Fruit fly (Drosophila melanogaster) whole organism, wandering third instar larva: Measurements from ENCODE around the gene Tmem43.

Experiments used
- Abd-B ChIP-seq: fragments of >200 bp; optimal IDR thresholded peaks from 2 replicates; lab custom pipeline; 2017; ENCODE audit warnings: missing biosample characterization, missing genetic modification characterization
- CG32264 ChIP-seq: fragments of 200-800 bp; sonication (Bioruptor generic); optimal IDR thresholded peaks from 2 replicates; lab custom pipeline; 2016; ENCODE audit warnings: missing biosample characterization, missing genetic modification characterization
- CG9705 ChIP-seq: fragments of 200-800 bp; sonication (Bioruptor generic); optimal IDR thresholded peaks from 2 replicates; lab custom pipeline; 2018; ENCODE audit warnings: missing biosample characterization, mild to moderate bottlenecking, missing genetic modification characterization
- CrebA ChIP-seq: fragments of 200-800 bp; sonication (Bioruptor generic); optimal IDR thresholded peaks from 2 replicates; lab custom pipeline; 2016; ENCODE audit warnings: missing biosample characterization, mild to moderate bottlenecking, missing genetic modification characterization, borderline replicate concordance
- Dfd ChIP-seq: fragments of >200 bp; optimal IDR thresholded peaks from 2 replicates; lab custom pipeline; 2017; ENCODE audit warnings: missing biosample characterization, missing genetic modification characterization
- Dif ChIP-seq: fragments of 200-275, 200-300 bp; sonication (Bioruptor generic); optimal IDR thresholded peaks from 2 replicates; lab custom pipeline; 2018; ENCODE audit warnings: missing biosample characterization, missing genetic modification characterization; ENCODE audit not compliant: partially characterized antibody
- GATAd ChIP-seq: sonication (Bioruptor generic); optimal IDR thresholded peaks from 2 replicates; lab custom pipeline; 2016; ENCODE audit warnings: missing biosample characterization, missing genetic modification characterization
- HLH106 ChIP-seq: fragments of 200-800 bp; optimal IDR thresholded peaks from 3 replicates; lab custom pipeline; 2019; ENCODE audit warnings: missing biosample characterization, mild to moderate bottlenecking, missing genetic modification characterization, moderate library complexity
- Hnf4 ChIP-seq: fragments of 200-800 bp; sonication (Bioruptor generic); optimal IDR thresholded peaks from 2 replicates; lab custom pipeline; 2016; ENCODE audit warnings: missing biosample characterization, mild to moderate bottlenecking, missing genetic modification characterization
- Hr78 ChIP-seq: fragments of >200 bp; optimal IDR thresholded peaks from 2 replicates; lab custom pipeline; 2017; ENCODE audit warnings: missing biosample characterization, missing genetic modification characterization
- Hr83 ChIP-seq: fragments of 200-300 bp; sonication (Bioruptor generic); optimal IDR thresholded peaks from 2 replicates; lab custom pipeline; 2016; ENCODE audit warnings: missing biosample characterization, mild to moderate bottlenecking, missing genetic modification characterization, moderate library complexity; ENCODE audit not compliant: poor library complexity, severe bottlenecking
- Jra ChIP-seq: sonication (Bioruptor generic); optimal IDR thresholded peaks from 2 replicates; lab custom pipeline; 2016; ENCODE audit warnings: missing biosample characterization, missing genetic modification characterization
- Mio ChIP-seq: sonication (Bioruptor generic); optimal IDR thresholded peaks from 2 replicates; lab custom pipeline; 2016; ENCODE audit warnings: missing biosample characterization, missing genetic modification characterization
- Myc ChIP-seq: fragments of >200 bp; optimal IDR thresholded peaks from 2 replicates; lab custom pipeline; 2017
- N ChIP-seq: fragments of >200 bp; optimal IDR thresholded peaks from 2 replicates; lab custom pipeline; 2018; ENCODE audit warnings: missing biosample characterization, missing external identifiers, missing genetic modification characterization
- OdsH ChIP-seq: fragments of 200-800 bp; sonication (Bioruptor generic); optimal IDR thresholded peaks from 2 replicates; lab custom pipeline; 2016; ENCODE audit warnings: missing biosample characterization, mild to moderate bottlenecking, missing genetic modification characterization
- Rel ChIP-seq, 2 experiments: fragments of 200-800 bp; sonication (Bioruptor generic) in 1 of 2; optimal IDR thresholded peaks; 2 replicates in 1 of 2; 3 replicates in 1 of 2; lab custom pipeline; 2016 to 2019; ENCODE audit warnings: mild to moderate bottlenecking in 2 of 2, missing biosample characterization in 2 of 2, missing genetic modification characterization in 2 of 2, moderate library complexity in 1 of 2
- Sp1 ChIP-seq: fragments of 200-800 bp; sonication (Bioruptor generic); optimal IDR thresholded peaks from 3 replicates; lab custom pipeline; 2019; ENCODE audit warnings: missing biosample characterization, mild to moderate bottlenecking, missing genetic modification characterization, moderate library complexity
- Vsx2 ChIP-seq: fragments of 200-300, 225-300 bp; sonication (Bioruptor generic); optimal IDR thresholded peaks from 2 replicates; lab custom pipeline; 2018; ENCODE audit warnings: missing biosample characterization, missing genetic modification characterization; ENCODE audit not compliant: partially characterized antibody
- br ChIP-seq: fragments of 200-800 bp; sonication (Bioruptor generic); optimal IDR thresholded peaks from 2 replicates; lab custom pipeline; 2016; ENCODE audit warnings: missing biosample characterization, missing genetic modification characterization
- brk ChIP-seq: fragments of 200-800 bp; sonication (Bioruptor generic); optimal IDR thresholded peaks from 2 replicates; lab custom pipeline; 2016; ENCODE audit warnings: missing biosample characterization, mild to moderate bottlenecking, missing genetic modification characterization
- dl ChIP-seq, 2 experiments: fragments of 175-275, 200-275 bp in 1 of 2; fragments of 200-275 bp in 1 of 2; sonication (Bioruptor generic); optimal IDR thresholded peaks; lab custom pipeline; 2018; ENCODE audit warnings: mild to moderate bottlenecking in 2 of 2, missing biosample characterization in 2 of 2, missing genetic modification characterization in 2 of 2, moderate library complexity in 2 of 2; ENCODE audit not compliant: partially characterized antibody in 2 of 2, insufficient read depth in 1 of 2
- dmrt93B ChIP-seq: fragments of 200-800 bp; sonication (Bioruptor generic); optimal IDR thresholded peaks from 2 replicates; lab custom pipeline; 2018; ENCODE audit warnings: missing biosample characterization, mild to moderate bottlenecking, missing genetic modification characterization
- dsf ChIP-seq: sonication (Bioruptor generic); optimal IDR thresholded peaks from 2 replicates; lab custom pipeline; 2016; ENCODE audit warnings: missing biosample characterization, missing genetic modification characterization, borderline replicate concordance
- ey ChIP-seq: fragments of 200-800 bp; sonication (Bioruptor generic); optimal IDR thresholded peaks from 2 replicates; lab custom pipeline; 2016; ENCODE audit warnings: missing biosample characterization, missing genetic modification characterization
- foxo ChIP-seq, 2 experiments: fragments of 200-800 bp; sonication (Bioruptor generic); optimal IDR thresholded peaks; 2 replicates in 1 of 2; 3 replicates in 1 of 2; lab custom pipeline; 2016 to 2017; ENCODE audit warnings: missing biosample characterization in 2 of 2, missing genetic modification characterization in 2 of 2
- fru ChIP-seq: fragments of 200-800 bp; sonication (Bioruptor generic); optimal IDR thresholded peaks from 3 replicates; lab custom pipeline; 2016; ENCODE audit warnings: missing biosample characterization, mild to moderate bottlenecking, missing genetic modification characterization
- h ChIP-seq: fragments of 200-800 bp; sonication (Bioruptor generic); optimal IDR thresholded peaks from 3 replicates; lab custom pipeline; 2016; ENCODE audit warnings: missing biosample characterization, mild to moderate bottlenecking, missing genetic modification characterization
- jim ChIP-seq: fragments of 175-275, 200-325 bp; sonication (Bioruptor generic); optimal IDR thresholded peaks from 2 replicates; lab custom pipeline; 2016; ENCODE audit warnings: missing biosample characterization, mild to moderate bottlenecking, missing genetic modification characterization
- lola ChIP-seq: fragments of >200 bp; optimal IDR thresholded peaks from 2 replicates; lab custom pipeline; 2017; ENCODE audit warnings: missing biosample characterization, missing genetic modification characterization
- pan ChIP-seq: fragments of >200 bp; optimal IDR thresholded peaks from 2 replicates; lab custom pipeline; 2017
- psq ChIP-seq: fragments of 200-800 bp; sonication (Bioruptor generic); optimal IDR thresholded peaks from 3 replicates; lab custom pipeline; 2017; ENCODE audit warnings: missing biosample characterization, mild to moderate bottlenecking, missing genetic modification characterization, moderate library complexity
- rgr ChIP-seq: fragments of 200-800 bp; sonication (Bioruptor generic); optimal IDR thresholded peaks from 3 replicates; lab custom pipeline; 2016; ENCODE audit warnings: missing biosample characterization, mild to moderate bottlenecking, missing genetic modification characterization
- sage ChIP-seq: fragments of 200-800 bp; sonication (Bioruptor generic); optimal IDR thresholded peaks from 2 replicates; lab custom pipeline; 2016; ENCODE audit warnings: missing biosample characterization, mild to moderate bottlenecking, missing genetic modification characterization
- sv ChIP-seq: fragments of 200-800 bp; sonication (Bioruptor generic); optimal IDR thresholded peaks from 3 replicates; lab custom pipeline; 2016; ENCODE audit warnings: missing biosample characterization, missing genetic modification characterization
- tai ChIP-seq: sonication (Bioruptor generic); optimal IDR thresholded peaks from 2 replicates; lab custom pipeline; 2016; ENCODE audit warnings: missing biosample characterization, missing genetic modification characterization
- usp ChIP-seq: fragments of >200 bp; optimal IDR thresholded peaks from 2 replicates; lab custom pipeline; 2017; ENCODE audit warnings: missing biosample characterization, missing genetic modification characterization
- woc ChIP-seq: sonication (Bioruptor generic); optimal IDR thresholded peaks from 2 replicates; lab custom pipeline; 2016; ENCODE audit warnings: missing biosample characterization, mild to moderate bottlenecking, missing genetic modification characterization

Tmem43 gene

DNA sequence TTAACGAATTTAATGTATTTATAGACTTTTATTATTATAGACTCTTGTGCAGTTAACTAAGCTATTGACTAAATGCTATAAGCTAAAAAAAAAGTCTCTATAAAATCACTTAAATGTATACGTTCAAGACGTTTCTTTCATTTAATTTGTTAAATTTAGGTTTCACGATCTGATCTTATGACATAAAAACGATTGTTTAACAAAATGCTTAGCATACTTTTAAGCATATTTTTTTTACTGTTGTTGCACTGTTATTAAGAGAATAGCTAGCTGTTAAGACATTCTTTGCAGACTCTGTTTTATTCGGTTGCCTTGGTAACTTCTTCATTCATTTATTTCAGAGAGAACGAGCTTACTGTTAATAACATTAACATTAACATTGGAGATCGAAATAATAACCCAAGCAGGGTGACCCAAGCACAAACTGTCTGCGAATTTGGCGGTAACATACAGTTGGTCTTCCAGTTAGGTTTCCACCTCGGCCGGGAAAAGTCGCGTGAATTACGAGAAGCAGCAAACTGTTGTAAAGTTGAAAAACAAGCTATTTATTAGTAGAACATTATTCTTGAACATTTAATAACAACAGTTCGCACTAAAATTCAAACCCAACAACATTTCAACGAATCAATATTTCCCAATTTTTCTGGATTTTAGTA lies 46.2 kb downstream of the Tmem43 start, which contains the start of gene CG32365:
Gene CG32365, plus strand, starts transcription at position 462 of the 656 bp plus-strand sequence.
- TF ChIP-seq psq (GFP tag; lab: Kevin White, UChicago) (no peak), Hr83 (no peak), dl (GFP tag; optimal IDR thresholded peaks at IDR 0.05; lab: Kevin White, UChicago; ENCODE audit: insufficient read depth in 1 of 2, partially characterized antibody in 2 of 2) (no peak), sv (GFP tag; lab: Kevin White, UChicago) (no peak), Abd-B (GFP tag; lab: Kevin White, UChicago) (no peak), Myc (lab: Kevin White, UChicago) (peak; percentile 34), Vsx2 (GFP tag; lab: Kevin White, UChicago) (no peak), woc (GFP tag; lab: Kevin White, UChicago) (no peak), Hnf4 (GFP tag; lab: Kevin White, UChicago) (no peak), br (GFP tag; lab: Kevin White, UChicago) (no peak), pan (lab: Kevin White, UChicago) (no peak), lola (GFP tag; lab: Kevin White, UChicago) (no peak), Hr78 (GFP tag; lab: Kevin White, UChicago) (no peak), fru (GFP tag; lab: Kevin White, UChicago) (peak; percentile 11), CG9705 (GFP tag; lab: Kevin White, UChicago) (no peak), CrebA (GFP tag; lab: Kevin White, UChicago) (peak; percentile 21), Dfd (GFP tag; lab: Kevin White, UChicago) (no peak), sage (GFP tag; lab: Kevin White, UChicago) (peak; percentile 65), tai (peak; percentile 9), dsf (GFP tag; lab: Kevin White, UChicago) (no peak), jim (GFP tag; lab: Kevin White, UChicago) (no peak), CG32264 (GFP tag; lab: Kevin White, UChicago) (no peak), foxo (GFP tag; optimal IDR thresholded peaks at IDR 0.05; lab: Kevin White, UChicago) (no peak), HLH106 (no peak), rgr (GFP tag; lab: Kevin White, UChicago) (peak; percentile 6), Sp1 (GFP tag; lab: Kevin White, UChicago) (no peak), Mio (no peak), Rel (GFP tag; optimal IDR thresholded peaks at IDR 0.05; lab: Kevin White, UChicago) (no peak), Rel (tag; optimal IDR thresholded peaks at IDR 0.05; lab: Kevin White, UChicago) (no peak), ey (GFP tag; lab: Kevin White, UChicago) (no peak), Dif (GFP tag; lab: Kevin White, UChicago) (no peak), brk (GFP tag; lab: Kevin White, UChicago) (peak; percentile 10), h (GFP tag; lab: Kevin White, UChicago) (no peak), usp (GFP tag; lab: Kevin White, UChicago) (no peak)

DNA sequence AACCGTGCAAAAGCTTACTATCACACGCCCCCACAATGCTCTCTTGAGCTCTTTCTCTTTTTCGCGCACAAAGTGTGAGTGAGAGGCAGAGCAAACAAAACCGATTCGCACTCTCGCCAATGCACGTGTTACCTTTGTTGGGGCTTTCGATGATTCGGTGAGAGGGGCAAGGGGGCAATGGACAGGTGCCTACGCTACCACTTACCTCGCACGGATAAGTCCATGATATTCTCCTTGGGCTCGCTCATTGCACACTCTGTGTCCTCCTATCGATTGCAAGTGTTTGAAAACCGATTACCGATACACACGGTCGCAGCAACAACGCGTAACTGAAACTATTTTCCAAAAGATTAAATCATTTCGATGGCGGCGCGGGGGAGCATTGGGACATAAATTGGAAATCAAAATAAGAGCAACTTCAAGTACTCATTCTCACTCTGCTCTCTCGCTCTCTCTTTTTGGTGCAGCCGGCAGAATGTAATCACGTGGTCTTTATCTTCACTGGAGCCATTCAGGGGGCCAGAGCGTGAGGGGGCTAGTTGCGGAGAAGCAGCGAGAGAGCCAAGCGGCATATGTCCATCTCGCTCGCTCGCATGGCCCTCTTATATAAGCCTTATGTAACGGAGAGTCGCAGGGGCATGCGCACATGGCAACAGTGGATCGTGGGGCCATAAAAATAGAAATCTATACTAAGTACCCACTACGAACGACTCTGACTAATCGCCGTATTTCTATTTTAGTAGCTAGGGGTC lies 47.7 kb downstream of the Tmem43 start, which contains the start of gene Pdp1:
Gene Pdp1, minus strand, starts transcription at position 334 of the 752 bp plus-strand sequence.
- TF ChIP-seq CG9705 (GFP tag; lab: Kevin White, UChicago) (no peak), br (GFP tag; lab: Kevin White, UChicago) (peak; percentile 15), h (GFP tag; lab: Kevin White, UChicago) (peak; percentile 34), CG32264 (GFP tag; lab: Kevin White, UChicago) (no peak), Rel (GFP tag; optimal IDR thresholded peaks at IDR 0.05; lab: Kevin White, UChicago) (no peak), Rel (tag; optimal IDR thresholded peaks at IDR 0.05; lab: Kevin White, UChicago) (no peak), ey (GFP tag; lab: Kevin White, UChicago) (no peak), Vsx2 (GFP tag; lab: Kevin White, UChicago) (peak; percentile 77), HLH106 (no peak), tai (no peak), Sp1 (GFP tag; lab: Kevin White, UChicago) (peak; percentile 2), Hr83 (peak; percentile 65), pan (lab: Kevin White, UChicago) (no peak), dl (GFP tag; optimal IDR thresholded peaks at IDR 0.05; lab: Kevin White, UChicago; ENCODE audit: insufficient read depth in 1 of 2, partially characterized antibody in 2 of 2) (peak; percentile 85 to 88), Hr78 (GFP tag; lab: Kevin White, UChicago) (no peak), dmrt93B (GFP tag; lab: Kevin White, UChicago) (no peak), dsf (GFP tag; lab: Kevin White, UChicago) (no peak), psq (GFP tag; lab: Kevin White, UChicago) (peak; percentile 19), N (GFP tag; lab: Kevin White, UChicago) (no peak), Dfd (GFP tag; lab: Kevin White, UChicago) (no peak), sage (GFP tag; lab: Kevin White, UChicago) (no peak), usp (GFP tag; lab: Kevin White, UChicago) (no peak), jim (GFP tag; lab: Kevin White, UChicago) (no peak), GATAd (peak; percentile 22), Abd-B (GFP tag; lab: Kevin White, UChicago) (no peak), fru (GFP tag; lab: Kevin White, UChicago) (peak; percentile 10), Myc (lab: Kevin White, UChicago) (no peak), sv (GFP tag; lab: Kevin White, UChicago) (no peak), Jra (no peak), OdsH (GFP tag; lab: Kevin White, UChicago) (peak; percentile 24), CrebA (GFP tag; lab: Kevin White, UChicago) (no peak), foxo (GFP tag; optimal IDR thresholded peaks at IDR 0.05; lab: Kevin White, UChicago) (no peak), rgr (GFP tag; lab: Kevin White, UChicago) (peak; percentile 5), brk (GFP tag; lab: Kevin White, UChicago) (no peak), lola (GFP tag; lab: Kevin White, UChicago) (no peak), woc (GFP tag; lab: Kevin White, UChicago) (peak; percentile 65), Mio (peak; percentile 72), Dif (GFP tag; lab: Kevin White, UChicago) (peak; percentile 90), Hnf4 (GFP tag; lab: Kevin White, UChicago) (no peak)
